Worm (Caenorhabditis elegans): ENCODE measurements around the gene H06I04.6.

DNA sequence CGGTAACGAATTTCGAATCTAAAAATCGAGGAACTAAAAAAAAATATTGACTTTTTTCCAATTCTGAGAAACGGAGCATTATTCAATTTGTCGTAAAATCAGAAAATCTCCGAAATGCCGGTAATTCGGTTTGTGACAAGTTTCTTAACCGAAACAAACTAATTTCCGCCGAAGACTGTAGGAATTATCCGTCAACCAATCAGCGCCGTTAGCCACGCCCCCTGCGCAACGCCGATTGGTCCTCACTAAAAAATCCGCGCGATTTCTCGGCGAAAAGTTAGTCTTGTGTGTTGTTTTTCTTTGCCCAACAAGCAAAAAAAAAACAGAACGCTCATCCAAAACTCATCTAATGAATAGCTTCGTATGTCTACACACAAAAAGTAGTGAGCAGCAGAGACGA, 44.1 kb downstream of the H06I04.6 start:
- no peak for TF ChIP-seq hlh-15 (tag; optimal IDR thresholded peaks at IDR 0.05)
- TF ChIP-seq pag-3 (tag; optimal IDR thresholded peaks at IDR 0.05; ENCODE audit: borderline replicate concordance) = no peak
- no peak for TF ChIP-seq ama-1 (optimal IDR thresholded peaks at IDR 0.05)
- TF ChIP-seq hlh-13 (GFP tag; optimal IDR thresholded peaks at IDR 0.05) = no peak
- no peak for TF ChIP-seq lin-11 (tag; optimal IDR thresholded peaks at IDR 0.05)
- TF ChIP-seq fkh-10 (GFP tag; optimal IDR thresholded peaks at IDR 0.05) = no peak

Measured in whole organism, late embryonic.